Fruit fly (Drosophila melanogaster) whole organism, wandering third instar larva: Measurements from ENCODE around the gene Rpt4R.

Source experiments
- Dif ChIP-seq: fragments of 200-275, 200-300 bp; sonication (Bioruptor generic); optimal IDR thresholded peaks from 2 replicates; lab custom pipeline; 2018; ENCODE audit warnings: missing biosample characterization, missing genetic modification characterization; ENCODE audit not compliant: partially characterized antibody
- Hr83 ChIP-seq: fragments of 200-300 bp; sonication (Bioruptor generic); optimal IDR thresholded peaks from 2 replicates; lab custom pipeline; 2016; ENCODE audit warnings: missing biosample characterization, mild to moderate bottlenecking, missing genetic modification characterization, moderate library complexity; ENCODE audit not compliant: poor library complexity, severe bottlenecking
- Myc ChIP-seq: fragments of >200 bp; optimal IDR thresholded peaks from 2 replicates; lab custom pipeline; 2017
- Vsx2 ChIP-seq: fragments of 200-300, 225-300 bp; sonication (Bioruptor generic); optimal IDR thresholded peaks from 2 replicates; lab custom pipeline; 2018; ENCODE audit warnings: missing biosample characterization, missing genetic modification characterization; ENCODE audit not compliant: partially characterized antibody
- dsf ChIP-seq: sonication (Bioruptor generic); optimal IDR thresholded peaks from 2 replicates; lab custom pipeline; 2016; ENCODE audit warnings: missing biosample characterization, missing genetic modification characterization, borderline replicate concordance
- h ChIP-seq: fragments of 200-800 bp; sonication (Bioruptor generic); optimal IDR thresholded peaks from 3 replicates; lab custom pipeline; 2016; ENCODE audit warnings: missing biosample characterization, mild to moderate bottlenecking, missing genetic modification characterization
- jim ChIP-seq: fragments of 175-275, 200-325 bp; sonication (Bioruptor generic); optimal IDR thresholded peaks from 2 replicates; lab custom pipeline; 2016; ENCODE audit warnings: missing biosample characterization, mild to moderate bottlenecking, missing genetic modification characterization
- rgr ChIP-seq: fragments of 200-800 bp; sonication (Bioruptor generic); optimal IDR thresholded peaks from 3 replicates; lab custom pipeline; 2016; ENCODE audit warnings: missing biosample characterization, mild to moderate bottlenecking, missing genetic modification characterization
- usp ChIP-seq: fragments of >200 bp; optimal IDR thresholded peaks from 2 replicates; lab custom pipeline; 2017; ENCODE audit warnings: missing biosample characterization, missing genetic modification characterization

DNA sequence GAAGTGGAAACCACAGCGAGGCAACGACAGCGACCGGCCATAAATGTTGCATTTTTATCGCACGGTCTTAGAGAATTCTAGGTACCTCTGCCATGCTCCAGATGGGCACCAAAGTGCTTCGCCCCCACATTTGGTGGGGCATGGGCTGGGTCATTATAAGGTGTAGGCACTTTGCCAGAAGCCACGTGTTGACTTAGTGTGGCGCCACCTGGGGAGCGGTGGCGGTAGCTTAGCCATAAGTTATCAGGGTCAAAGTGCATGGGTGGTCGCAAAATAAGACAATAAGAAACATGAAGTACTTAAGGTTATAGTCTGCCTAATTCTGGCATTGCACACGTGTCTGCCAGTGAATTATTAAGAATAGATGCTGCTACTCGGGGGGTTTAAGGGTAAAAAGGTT, 48.9 kb upstream of the Rpt4R start:
- no peak for TF ChIP-seq Myc
- TF ChIP-seq jim, result no peak
- TF ChIP-seq dsf (GFP tag; lab: Kevin White, UChicago), result no peak
- no peak for TF ChIP-seq usp (GFP tag; lab: Kevin White, UChicago)
- TF ChIP-seq Vsx2 (GFP tag; lab: Kevin White, UChicago), result no peak
- no peak for TF ChIP-seq h (GFP tag; lab: Kevin White, UChicago)
- no peak for TF ChIP-seq rgr (GFP tag; lab: Kevin White, UChicago)
- TF ChIP-seq Hr83 (GFP tag; lab: Kevin White, UChicago), result no peak
- no peak for TF ChIP-seq Dif (GFP tag; lab: Kevin White, UChicago)
